Worm (Caenorhabditis elegans) whole organism, mixed stage, embryonic: ENCODE data around the gene prmt-5.

Source experiments
- M03D4.4 ChIP-seq: sonication (generic microtip); optimal IDR thresholded peaks from 2 replicates; lab custom pipeline; 2017; ENCODE audit warnings: mild to moderate bottlenecking, missing genetic modification characterization, missing compliant biosample characterization
- bed-3 ChIP-seq: fragments of 200-800 bp; sonication (Bioruptor generic); optimal IDR thresholded peaks from 3 replicates; lab custom pipeline; 2018; ENCODE audit warnings: mild to moderate bottlenecking, missing genetic modification characterization, moderate library complexity, missing compliant biosample characterization
- blmp-1 ChIP-seq: fragments of 150-350 bp; optimal IDR thresholded peaks from 2 replicates; lab custom pipeline; 2014; ENCODE audit warnings: missing biosample characterization, missing genetic modification characterization
- ceh-39 ChIP-seq: fragments of 150-350 bp; optimal IDR thresholded peaks from 2 replicates; lab custom pipeline; 2014; ENCODE audit warnings: missing biosample characterization, missing genetic modification characterization
- ceh-43 ChIP-seq: fragments of 200-800 bp; sonication (Bioruptor generic); optimal IDR thresholded peaks from 2 replicates; lab custom pipeline; 2018; ENCODE audit warnings: mild to moderate bottlenecking, missing genetic modification characterization, moderate library complexity, missing compliant biosample characterization
- ceh-83 ChIP-seq: fragments of 200-800 bp; sonication (Bioruptor generic); optimal IDR thresholded peaks from 2 replicates; lab custom pipeline; 2018; ENCODE audit warnings: mild to moderate bottlenecking, missing genetic modification characterization, missing compliant biosample characterization
- ces-1 ChIP-seq: fragments of 150-350 bp; optimal IDR thresholded peaks from 2 replicates; lab custom pipeline; 2014; ENCODE audit warnings: missing biosample characterization, missing genetic modification reagents, missing genetic modification characterization
- cnd-1 ChIP-seq: fragments of 200-800 bp; sonication (Bioruptor generic); optimal IDR thresholded peaks from 2 replicates; lab custom pipeline; 2018; ENCODE audit warnings: mild to moderate bottlenecking, missing genetic modification characterization, missing compliant biosample characterization
- drap-1 ChIP-seq: fragments of 200-800 bp; sonication (Bioruptor generic); optimal IDR thresholded peaks from 3 replicates; lab custom pipeline; 2018; ENCODE audit warnings: mild to moderate bottlenecking, missing genetic modification characterization, missing compliant biosample characterization
- elt-1 ChIP-seq: sonication (generic microtip); optimal IDR thresholded peaks from 2 replicates; lab custom pipeline; 2017; ENCODE audit warnings: missing genetic modification characterization, mild to moderate bottlenecking, missing compliant biosample characterization, antibody characterized with exemption, moderate library complexity, borderline replicate concordance; ENCODE audit not compliant: insufficient read depth
- elt-3 ChIP-seq: fragments of 150-350 bp; optimal IDR thresholded peaks from 2 replicates; lab custom pipeline; 2014; ENCODE audit warnings: missing biosample characterization, missing genetic modification characterization
- flh-1 ChIP-seq: fragments of 200-800 bp; sonication (Bioruptor generic); optimal IDR thresholded peaks from 2 replicates; lab custom pipeline; 2018; ENCODE audit warnings: mild to moderate bottlenecking, missing genetic modification characterization, moderate library complexity, missing compliant biosample characterization
- ham-2 ChIP-seq: fragments of 200-800 bp; sonication (Bioruptor generic); optimal IDR thresholded peaks from 2 replicates; lab custom pipeline; 2018; ENCODE audit warnings: mild to moderate bottlenecking, missing genetic modification characterization, missing compliant biosample characterization
- hlh-1 ChIP-seq: fragments of 150-350 bp; optimal IDR thresholded peaks from 2 replicates; lab custom pipeline; 2014; ENCODE audit warnings: missing biosample characterization, missing genetic modification reagents, missing genetic modification characterization
- lin-13 ChIP-seq: fragments of 150-350 bp; optimal IDR thresholded peaks from 2 replicates; lab custom pipeline; 2014; ENCODE audit warnings: missing biosample characterization, missing genetic modification characterization
- lin-32 ChIP-seq: fragments of 200-800 bp; sonication (Bioruptor generic); optimal IDR thresholded peaks from 2 replicates; lab custom pipeline; 2018; ENCODE audit warnings: mild to moderate bottlenecking, missing genetic modification characterization, missing compliant biosample characterization
- lsy-2 ChIP-seq: fragments of 150-350 bp; optimal IDR thresholded peaks from 2 replicates; lab custom pipeline; 2014; ENCODE audit warnings: missing biosample characterization, missing genetic modification characterization
- mab-5 ChIP-seq: fragments of 150-350 bp; optimal IDR thresholded peaks from 2 replicates; lab custom pipeline; 2014; ENCODE audit warnings: missing biosample characterization, missing genetic modification characterization
- mep-1 ChIP-seq: fragments of 150-350 bp; optimal IDR thresholded peaks from 2 replicates; lab custom pipeline; 2017; ENCODE audit warnings: missing biosample characterization, missing genetic modification reagents, missing genetic modification characterization, inconsistent platforms
- mls-2 ChIP-seq: sonication (generic microtip); optimal IDR thresholded peaks from 2 replicates; lab custom pipeline; 2016; ENCODE audit warnings: mild to moderate bottlenecking, missing genetic modification characterization, moderate library complexity, missing compliant biosample characterization
- nhr-12 ChIP-seq: fragments of 150-350 bp; optimal IDR thresholded peaks from 2 replicates; lab custom pipeline; 2014; ENCODE audit warnings: missing biosample characterization, missing genetic modification characterization
- nhr-2 ChIP-seq: fragments of 150-350 bp; optimal IDR thresholded peaks from 2 replicates; lab custom pipeline; 2014; ENCODE audit warnings: missing biosample characterization, missing genetic modification characterization
- nhr-237 ChIP-seq: fragments of 150-350 bp; optimal IDR thresholded peaks from 2 replicates; lab custom pipeline; 2014; ENCODE audit warnings: missing biosample characterization, missing genetic modification characterization
- nhr-28 ChIP-seq: fragments of 150-350 bp; optimal IDR thresholded peaks from 2 replicates; lab custom pipeline; 2014; ENCODE audit warnings: missing biosample characterization, missing genetic modification characterization
- nhr-76 ChIP-seq: sonication (generic microtip); optimal IDR thresholded peaks from 2 replicates; lab custom pipeline; 2017; ENCODE audit warnings: missing biosample characterization, missing genetic modification characterization
- pha-4 ChIP-seq: fragments of 150-350 bp; optimal IDR thresholded peaks from 2 replicates; lab custom pipeline; 2018; ENCODE audit warnings: missing biosample characterization, missing genetic modification reagents, missing genetic modification characterization
- sem-2 ChIP-seq: fragments of 200-800 bp; sonication (Bioruptor generic); optimal IDR thresholded peaks from 2 replicates; lab custom pipeline; 2018; ENCODE audit warnings: mild to moderate bottlenecking, missing genetic modification characterization, missing compliant biosample characterization
- snpc-4 ChIP-seq: fragments of 150-350 bp; optimal IDR thresholded peaks from 2 replicates; lab custom pipeline; 2014; ENCODE audit warnings: missing biosample characterization, missing genetic modification characterization
- sptf-1 ChIP-seq: sonication (generic microtip); optimal IDR thresholded peaks from 2 replicates; lab custom pipeline; 2017; ENCODE audit warnings: mild to moderate bottlenecking, missing genetic modification characterization, moderate library complexity, missing compliant biosample characterization
- tbx-8 ChIP-seq: fragments of 200-800 bp; sonication (Bioruptor generic); optimal IDR thresholded peaks from 2 replicates; lab custom pipeline; 2018; ENCODE audit warnings: mild to moderate bottlenecking, missing genetic modification characterization, moderate library complexity, missing compliant biosample characterization
- unc-120 ChIP-seq: sonication (generic microtip); optimal IDR thresholded peaks from 2 replicates; lab custom pipeline; 2017; ENCODE audit warnings: missing genetic modification characterization, missing compliant biosample characterization; ENCODE audit not compliant: poor library complexity, severe bottlenecking
- unc-39 ChIP-seq: fragments of 150-350 bp; optimal IDR thresholded peaks from 2 replicates; lab custom pipeline; 2014; ENCODE audit warnings: missing biosample characterization, missing genetic modification characterization
- unc-62 ChIP-seq: fragments of 150-350 bp; optimal IDR thresholded peaks from 2 replicates; lab custom pipeline; 2014; ENCODE audit warnings: missing biosample characterization, missing genetic modification reagents, missing genetic modification characterization
- zip-8 ChIP-seq: fragments of 150-350 bp; optimal IDR thresholded peaks from 2 replicates; lab custom pipeline; 2014; ENCODE audit warnings: missing biosample characterization, missing genetic modification characterization
- ztf-11 ChIP-seq: fragments of 150-350 bp; optimal IDR thresholded peaks from 2 replicates; lab custom pipeline; 2014; ENCODE audit warnings: missing biosample characterization, missing genetic modification characterization

The prmt-5 gene

DNA sequence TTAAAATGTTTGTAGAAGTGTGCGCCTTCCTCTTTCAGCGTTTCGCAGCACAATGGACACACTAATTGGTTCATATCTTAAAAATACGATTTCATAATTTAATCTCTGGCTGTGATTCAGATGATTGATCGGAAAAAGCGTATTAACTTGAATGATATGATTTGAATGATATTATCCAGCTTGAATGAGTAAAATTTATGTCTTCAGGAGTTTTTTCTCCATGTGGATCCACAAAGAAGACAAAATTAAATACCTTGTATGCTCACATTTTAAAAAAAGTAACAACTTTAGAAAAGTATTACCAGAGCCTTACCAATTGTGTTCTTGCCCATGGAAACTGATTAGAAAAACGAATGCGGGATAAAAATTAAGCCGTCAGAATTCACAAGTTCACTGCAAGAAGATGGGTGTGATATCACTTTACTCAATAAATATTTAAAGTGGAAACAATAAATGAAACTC, 43.1 kb downstream of the prmt-5 start, which contains the start of gene ztf-8:
TSS of gene ztf-8 (minus strand) at position 76 of the 462 bp plus-strand sequence.
- TF ChIP-seq ceh-83 (GFP tag; lab: Kevin White, UChicago) (no peak), unc-120 (tag; lab: Kevin White, UChicago) (no peak), unc-62 (GFP tag; lab: Kevin White, UChicago) (no peak), ceh-43 (no peak), cnd-1 (tag; lab: Kevin White, UChicago) (no peak), hlh-1 (tag; lab: Kevin White, UChicago) (no peak), sptf-1 (tag; lab: Kevin White, UChicago) (no peak), ces-1 (GFP tag; lab: Kevin White, UChicago) (peak; percentile 3), snpc-4 (tag; lab: Kevin White, UChicago) (no peak)

DNA sequence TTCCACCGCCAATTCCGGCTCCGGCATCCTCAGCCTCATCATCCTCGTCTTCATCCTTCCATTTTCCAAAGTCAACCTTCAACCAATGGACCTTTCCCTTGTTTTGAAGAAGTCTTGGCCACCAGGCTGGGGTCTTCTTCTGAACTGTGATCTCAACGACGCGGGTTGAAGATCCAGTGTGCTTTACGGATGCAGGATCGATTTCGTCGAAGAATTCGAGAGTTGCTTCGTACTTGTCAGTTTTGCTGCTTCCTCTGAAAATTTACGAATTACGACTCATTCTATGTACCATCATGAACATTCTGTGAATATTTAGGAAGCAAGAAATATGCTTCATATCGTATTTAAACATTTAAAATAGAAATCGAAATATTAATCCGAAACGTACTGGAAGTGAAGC, 43.9 kb downstream of the prmt-5 start:
- TF ChIP-seq bed-3 (GFP tag; lab: Kevin White, UChicago) (no peak), mep-1 (tag; lab: Kevin White, UChicago) (no peak), unc-39 (tag; lab: Kevin White, UChicago) (no peak), pha-4 (no peak), ces-1 (GFP tag; lab: Kevin White, UChicago) (no peak), hlh-1 (tag; lab: Kevin White, UChicago) (no peak), ceh-83 (GFP tag; lab: Kevin White, UChicago) (no peak), nhr-28 (tag; lab: Kevin White, UChicago) (no peak), lsy-2 (tag; lab: Kevin White, UChicago) (no peak), tbx-8 (no peak), nhr-237 (tag; lab: Kevin White, UChicago) (no peak), elt-3 (tag; lab: Kevin White, UChicago) (no peak), unc-62 (GFP tag; lab: Kevin White, UChicago) (no peak), mls-2 (tag; lab: Kevin White, UChicago) (no peak), drap-1 (GFP tag; lab: Kevin White, UChicago) (no peak)

ce11 chrIII:5274715-5275355, 44.5 kb downstream of the prmt-5 start, which contains the start of the genes daf-41 and toc-1:
Gene daf-41 (minus strand): TSS chrIII:5274765.
Gene toc-1 (plus strand): TSS chrIII:5275251.
- TF ChIP-seq nhr-2, result no peak
- no peak for TF ChIP-seq unc-62 (GFP tag; lab: Kevin White, UChicago)
- peak; percentile 72 for TF ChIP-seq ces-1 (GFP tag; lab: Kevin White, UChicago)
- TF ChIP-seq nhr-12 (tag; lab: Kevin White, UChicago), result no peak
- no peak for TF ChIP-seq bed-3 (GFP tag; lab: Kevin White, UChicago)
- TF ChIP-seq nhr-28 (tag; lab: Kevin White, UChicago), result no peak
- TF ChIP-seq unc-39 (tag; lab: Kevin White, UChicago), result no peak
- no peak for TF ChIP-seq flh-1 (GFP tag; lab: Kevin White, UChicago)
- no peak for TF ChIP-seq elt-3 (tag; lab: Kevin White, UChicago)
- TF ChIP-seq lin-32, result no peak
- TF ChIP-seq ham-2 (GFP tag; lab: Kevin White, UChicago), result no peak
- peak; percentile 55 for TF ChIP-seq mls-2 (tag; lab: Kevin White, UChicago)
- TF ChIP-seq drap-1 (GFP tag; lab: Kevin White, UChicago), result no peak
- no peak for TF ChIP-seq ztf-11 (tag; lab: Kevin White, UChicago)
- TF ChIP-seq nhr-76 (tag; lab: Kevin White, UChicago), result no peak
- TF ChIP-seq mep-1 (tag; lab: Kevin White, UChicago), result peak; percentile 64
- peak; percentile 56 for TF ChIP-seq unc-120 (tag; lab: Kevin White, UChicago)
- TF ChIP-seq tbx-8, result no peak
- no peak for TF ChIP-seq sem-2 (GFP tag; lab: Kevin White, UChicago)
- no peak for TF ChIP-seq snpc-4 (tag; lab: Kevin White, UChicago)
- no peak for TF ChIP-seq cnd-1 (tag; lab: Kevin White, UChicago)
- no peak for TF ChIP-seq sptf-1 (tag; lab: Kevin White, UChicago)
- TF ChIP-seq elt-1 (tag; lab: Kevin White, UChicago), result no peak
- TF ChIP-seq lsy-2 (tag; lab: Kevin White, UChicago), result no peak
- TF ChIP-seq pha-4, result no peak
- TF ChIP-seq hlh-1 (tag; lab: Kevin White, UChicago), result no peak
- no peak for TF ChIP-seq M03D4.4 (tag; lab: Kevin White, UChicago)
- TF ChIP-seq lin-13, result no peak
- no peak for TF ChIP-seq blmp-1 (tag; lab: Kevin White, UChicago)
- TF ChIP-seq ceh-83 (GFP tag; lab: Kevin White, UChicago), result no peak
- TF ChIP-seq ceh-43, result no peak
- peak; percentile 24 for TF ChIP-seq nhr-237 (tag; lab: Kevin White, UChicago)
- no peak for TF ChIP-seq zip-8 (tag; lab: Kevin White, UChicago)
- TF ChIP-seq ceh-39 (tag; lab: Kevin White, UChicago), result no peak
- TF ChIP-seq mab-5 (tag; lab: Kevin White, UChicago), result no peak
